Worm (Caenorhabditis elegans): ENCODE measurements around the gene T19B10.2.
A peak's percentile ranks its signal among the peaks of the same experiment; 100 is the strongest.

The T19B10.2 gene

ce11 chrV:11206467-11206866 lies 14.6 kb upstream of the T19B10.2 start:
- TF ChIP-seq ets-5 (GFP tag; IDR thresholded peaks at IDR 0.05): no peak
- TF ChIP-seq jun-1 (tag; optimal IDR thresholded peaks at IDR 0.05): no peak
- TF ChIP-seq nhr-84 (tag; optimal IDR thresholded peaks at IDR 0.05): no peak
- no peak for TF ChIP-seq unc-98 (GFP tag; IDR thresholded peaks at IDR 0.05)
- TF ChIP-seq lin-13 (GFP tag; optimal IDR thresholded peaks at IDR 0.05): no peak
- no peak for TF ChIP-seq ces-1 (GFP tag; optimal IDR thresholded peaks at IDR 0.05)
- TF ChIP-seq nhr-11 (tag; optimal IDR thresholded peaks at IDR 0.05): no peak
- TF ChIP-seq vab-15 (tag; optimal IDR thresholded peaks at IDR 0.05): no peak
- no peak for TF ChIP-seq tlp-1 (tag; optimal IDR thresholded peaks at IDR 0.05)
- TF ChIP-seq nhr-28 (tag; optimal IDR thresholded peaks at IDR 0.05): no peak
- no peak for TF ChIP-seq nhr-20 (tag; optimal IDR thresholded peaks at IDR 0.05)
- no peak for TF ChIP-seq sptf-1 (tag; optimal IDR thresholded peaks at IDR 0.05)
- TF ChIP-seq C34B4.2 (tag; optimal IDR thresholded peaks at IDR 0.05): no peak
- TF ChIP-seq ceh-63 (GFP tag; optimal IDR thresholded peaks at IDR 0.05): no peak
- no peak for TF ChIP-seq snu-23 (GFP tag; optimal IDR thresholded peaks at IDR 0.05)
- no peak for TF ChIP-seq blmp-1 (tag; optimal IDR thresholded peaks at IDR 0.05)
- TF ChIP-seq mef-2 (tag; optimal IDR thresholded peaks at IDR 0.05): no peak
- TF ChIP-seq egl-13 (tag; optimal IDR thresholded peaks at IDR 0.05): no peak
- TF ChIP-seq aly-2 (tag; optimal IDR thresholded peaks at IDR 0.05): no peak

ce11 chrV:11209452-11210188 lies 11.5 kb upstream of the T19B10.2 start:
- peak; percentile 40 for TF ChIP-seq blmp-1 (tag; optimal IDR thresholded peaks at IDR 0.05)
- peak; percentile 95 for TF ChIP-seq dsc-1 (tag; optimal IDR thresholded peaks at IDR 0.05)
- TF ChIP-seq ceh-8 (GFP tag; optimal IDR thresholded peaks at IDR 0.05): peak; percentile 32
- no peak for TF ChIP-seq elt-2 (tag; optimal IDR thresholded peaks at IDR 0.05)
- TF ChIP-seq pqm-1 (tag; optimal IDR thresholded peaks at IDR 0.05): no peak
- TF ChIP-seq nhr-84 (tag; optimal IDR thresholded peaks at IDR 0.05): no peak
- no peak for TF ChIP-seq lin-15B (tag; optimal IDR thresholded peaks at IDR 0.05)
- no peak for TF ChIP-seq ceh-82 (tag; optimal IDR thresholded peaks at IDR 0.05)
- no peak for TF ChIP-seq F16B12.6 (tag; optimal IDR thresholded peaks at IDR 0.05)
- TF ChIP-seq zag-1 (tag; optimal IDR thresholded peaks at IDR 0.05): no peak
- peak; percentile 17 for TF ChIP-seq pax-3 (tag; optimal IDR thresholded peaks at IDR 0.05)
- TF ChIP-seq ceh-63 (GFP tag; optimal IDR thresholded peaks at IDR 0.05): no peak
- no peak for TF ChIP-seq ces-1 (GFP tag; optimal IDR thresholded peaks at IDR 0.05)
- TF ChIP-seq efl-3 (GFP tag; optimal IDR thresholded peaks at IDR 0.05): no peak
- peak; percentile 44 for TF ChIP-seq fkh-8 (tag; optimal IDR thresholded peaks at IDR 0.05)
- TF ChIP-seq unc-86 (tag; optimal IDR thresholded peaks at IDR 0.05): no peak
- no peak for TF ChIP-seq sptf-1 (tag; optimal IDR thresholded peaks at IDR 0.05)
- TF ChIP-seq snu-23 (GFP tag; optimal IDR thresholded peaks at IDR 0.05): no peak
- TF ChIP-seq tlp-1 (tag; optimal IDR thresholded peaks at IDR 0.05): no peak
- no peak for TF ChIP-seq egl-13 (tag; optimal IDR thresholded peaks at IDR 0.05)

ce11 chrV:11211323-11211722 lies 9.8 kb upstream of the T19B10.2 start:
- TF ChIP-seq nhr-20 (tag; optimal IDR thresholded peaks at IDR 0.05): peak; percentile 4
- TF ChIP-seq dsc-1 (tag; optimal IDR thresholded peaks at IDR 0.05): peak; percentile 96
- TF ChIP-seq nhr-47 (tag; optimal IDR thresholded peaks at IDR 0.05): peak; percentile 45
- peak; percentile 70 for TF ChIP-seq fkh-8 (tag; optimal IDR thresholded peaks at IDR 0.05)
- TF ChIP-seq grh-1 (GFP tag; IDR thresholded peaks at IDR 0.05): no peak
- peak; percentile 9 for TF ChIP-seq fkh-10 (GFP tag; optimal IDR thresholded peaks at IDR 0.05)
- TF ChIP-seq egl-13 (tag; optimal IDR thresholded peaks at IDR 0.05): no peak
- TF ChIP-seq pax-3 (tag; optimal IDR thresholded peaks at IDR 0.05): peak; percentile 47

- TF ChIP-seq mep-1 (tag; optimal IDR thresholded peaks at IDR 0.05) (no peak), dsc-1 (tag; optimal IDR thresholded peaks at IDR 0.05) (peak; percentile 58)
Observed at ce11 chrV:11214569-11214968, 6.5 kb upstream of the T19B10.2 start.

All from whole organism, L1 larva.